Fruit fly (Drosophila melanogaster) whole organism, pupa: ENCODE data around the gene Unc-76.
A peak's percentile ranks its signal among the peaks of the same experiment; 100 is the strongest.

Source experiments
- CG15710 ChIP-seq: fragments of 200-800 bp; sonication (Bioruptor generic); optimal IDR thresholded peaks from 2 replicates; lab custom pipeline; 2018; ENCODE audit warnings: missing biosample characterization, mild to moderate bottlenecking, missing genetic modification characterization, moderate library complexity
- CG17806 ChIP-seq: fragments of 200-800 bp; sonication (Bioruptor generic); optimal IDR thresholded peaks from 2 replicates; lab custom pipeline; 2018; ENCODE audit warnings: missing biosample characterization, mild to moderate bottlenecking, missing genetic modification characterization, moderate library complexity
- CG32121 ChIP-seq: fragments of 200-800 bp; sonication (Bioruptor generic); IDR thresholded peaks from 2 replicates; pipeline ENCODE4 v1.3.6; 2022; ENCODE audit warnings: missing biosample characterization, missing genetic modification characterization
- CG34367 ChIP-seq: fragments of 200-800 bp; sonication (Bioruptor generic); optimal IDR thresholded peaks from 2 replicates; lab custom pipeline; 2018; ENCODE audit warnings: missing biosample characterization, mild to moderate bottlenecking, missing genetic modification characterization
- CG8301 ChIP-seq: fragments of 200-800 bp; sonication (Bioruptor generic); optimal IDR thresholded peaks from 2 replicates; lab custom pipeline; 2018; ENCODE audit warnings: missing biosample characterization, mild to moderate bottlenecking, missing genetic modification characterization
- CG9948 ChIP-seq: fragments of 200-800 bp; sonication (Bioruptor generic); optimal IDR thresholded peaks from 2 replicates; lab custom pipeline; 2018; ENCODE audit warnings: missing biosample characterization, mild to moderate bottlenecking, missing genetic modification characterization, moderate library complexity
- D1 ChIP-seq: fragments of 200-800 bp; sonication (Bioruptor generic); optimal IDR thresholded peaks from 2 replicates; lab custom pipeline; 2018; ENCODE audit warnings: missing biosample characterization, mild to moderate bottlenecking, missing genetic modification characterization, moderate library complexity
- EcR ChIP-seq: fragments of 200-800 bp; sonication (Bioruptor generic); optimal IDR thresholded peaks from 3 replicates; lab custom pipeline; 2019; ENCODE audit warnings: missing biosample characterization, missing genetic modification characterization, mild to moderate bottlenecking, moderate library complexity, missing genetic modification reagents
- Ets98B ChIP-seq: fragments of 200-800 bp; sonication (Bioruptor generic); IDR thresholded peaks from 2 replicates; pipeline ENCODE4 v1.3.6; 2022; ENCODE audit warnings: missing biosample characterization, missing genetic modification characterization
- Pif1B ChIP-seq: fragments of 200-800 bp; sonication (Bioruptor generic); optimal IDR thresholded peaks from 3 replicates; lab custom pipeline; 2016; ENCODE audit warnings: missing biosample characterization, missing genetic modification characterization
- rn ChIP-seq: fragments of 200-800 bp; sonication (Bioruptor generic); IDR thresholded peaks from 2 replicates; pipeline ENCODE4 v1.3.6; 2022; ENCODE audit warnings: missing biosample characterization, missing genetic modification characterization

- TF ChIP-seq EcR (GFP tag; lab: Kevin White, UChicago) = no peak
- peak; percentile 92 for TF ChIP-seq Ets98B (GFP tag; lab: Robert Waterston, UW)
- TF ChIP-seq CG15710 (tag; lab: Kevin White, UChicago) = peak; percentile 19
- peak; percentile 92 for TF ChIP-seq CG32121 (GFP tag; lab: Robert Waterston, UW)
- peak; percentile 61 for TF ChIP-seq CG8301 (tag; lab: Kevin White, UChicago)
- TF ChIP-seq CG34367 (tag; lab: Kevin White, UChicago) = no peak
- no peak for TF ChIP-seq D1 (tag; lab: Kevin White, UChicago)
- TF ChIP-seq Pif1B = no peak
- TF ChIP-seq CG9948 (tag; lab: Kevin White, UChicago) = peak; percentile 9
- TF ChIP-seq rn (GFP tag; lab: Robert Waterston, UW) = peak; percentile 33; the same call in 1 of the 2 replicates
- TF ChIP-seq CG17806 (tag; lab: Kevin White, UChicago) = no peak
These were observed 27.5 kb downstream of the Unc-76 start for dm6 chrX:2107782-2108409.
